Worm (Caenorhabditis elegans): Measurements from ENCODE around the gene pqn-18.

DNA sequence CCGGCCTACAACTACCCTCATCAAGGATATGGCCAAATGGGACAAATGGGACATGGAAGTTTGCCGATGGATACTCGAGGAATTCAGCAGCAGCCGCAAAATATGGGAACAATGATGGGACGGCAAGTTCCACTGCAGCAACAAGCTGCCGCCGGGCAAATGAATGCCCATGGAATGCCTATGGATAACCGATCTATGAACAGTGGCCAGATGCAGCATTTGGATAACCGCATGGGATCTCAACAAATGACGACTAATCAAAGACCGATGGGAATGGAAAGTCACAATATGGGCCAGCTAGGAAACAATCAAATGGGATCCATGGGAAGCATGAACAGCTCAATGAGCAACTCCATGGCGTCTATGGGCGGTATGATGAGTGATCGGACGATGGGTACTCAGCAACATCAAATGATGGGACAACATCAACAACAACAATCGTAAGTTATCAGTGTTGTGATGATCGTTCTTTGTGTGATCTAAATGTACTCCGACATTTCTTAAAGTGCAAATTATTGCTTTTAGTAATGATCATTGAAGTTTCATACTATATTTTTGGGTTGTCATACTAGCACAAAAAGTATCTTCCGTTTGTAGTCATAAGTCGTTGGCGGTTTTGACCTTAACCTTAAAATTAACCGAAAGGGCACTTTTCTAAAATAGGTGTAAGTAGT is 5.9 kb downstream of the pqn-18 start:
- no peak for TF ChIP-seq lin-39 (tag; optimal IDR thresholded peaks at IDR 0.05)
- no peak for TF ChIP-seq nhr-67 (tag; optimal IDR thresholded peaks at IDR 0.05)
- peak; percentile 61 for TF ChIP-seq ama-1 (optimal IDR thresholded peaks at IDR 0.05)
- TF ChIP-seq elt-1 (tag; optimal IDR thresholded peaks at IDR 0.05) = no peak
- TF ChIP-seq nhr-25 (tag; optimal IDR thresholded peaks at IDR 0.05) = no peak
- peak; percentile 67 for TF ChIP-seq pqm-1 (tag; optimal IDR thresholded peaks at IDR 0.05)
- no peak for TF ChIP-seq zag-1 (tag; optimal IDR thresholded peaks at IDR 0.05)
- no peak for TF ChIP-seq R02D3.7 (tag; optimal IDR thresholded peaks at IDR 0.05)

All from whole organism, L3 larva.